Worm (Caenorhabditis elegans): ENCODE data around the gene F46B6.4.

- TF ChIP-seq W03F9.2 (tag; optimal IDR thresholded peaks at IDR 0.05) (no peak), dao-5 (tag; optimal IDR thresholded peaks at IDR 0.05) (no peak)
These were observed 10.2 kb downstream of the F46B6.4 start, which contains the start of gene unc-42 for ce11 chrV:9768828-9769778.

All from whole organism, L4/young adult.